Fruit fly (Drosophila melanogaster) whole organism, embryonic: ENCODE results near the gene h-cup.

Source experiments
- Atf6 ChIP-seq: fragments of 200-800 bp; sonication (Bioruptor generic); IDR thresholded peaks from 2 replicates; pipeline ENCODE4 v1.3.6; 2022; ENCODE audit warnings: missing biosample characterization, missing genetic modification characterization
- BEAF-32 ChIP-seq: fragments of 200-800 bp; sonication (Bioruptor generic); optimal IDR thresholded peaks from 3 replicates; lab custom pipeline; 2017; ENCODE audit warnings: missing biosample characterization, missing genetic modification characterization, mild to moderate bottlenecking, moderate library complexity, missing genetic modification reagents
- CG12236 ChIP-seq: fragments of 200-800 bp; sonication (Bioruptor generic); optimal IDR thresholded peaks from 2 replicates; lab custom pipeline; 2016; ENCODE audit warnings: missing biosample characterization, missing genetic modification characterization
- CG12659 ChIP-seq: fragments of 200-800 bp; sonication (Bioruptor generic); optimal IDR thresholded peaks from 3 replicates; lab custom pipeline; 2017; ENCODE audit warnings: mild to moderate bottlenecking, missing biosample characterization, missing genetic modification reagents, missing genetic modification characterization
- CG12744 ChIP-seq: fragments of 200-800 bp; sonication (Bioruptor generic); optimal IDR thresholded peaks from 2 replicates; lab custom pipeline; 2016; ENCODE audit warnings: missing biosample characterization, missing genetic modification characterization
- CG13894 ChIP-seq: fragments of 200-800 bp; sonication (Bioruptor generic); optimal IDR thresholded peaks from 3 replicates; lab custom pipeline; 2018; ENCODE audit warnings: missing biosample characterization, mild to moderate bottlenecking, missing genetic modification characterization, moderate library complexity
- CG14710 ChIP-seq: fragments of 200-800 bp; sonication (Bioruptor generic); optimal IDR thresholded peaks from 3 replicates; lab custom pipeline; 2019; ENCODE audit warnings: missing biosample characterization, mild to moderate bottlenecking, missing genetic modification characterization, moderate library complexity
- CG15269 ChIP-seq: fragments of 200-800 bp; sonication (Bioruptor generic); optimal IDR thresholded peaks from 2 replicates; lab custom pipeline; 2018; ENCODE audit warnings: missing biosample characterization, mild to moderate bottlenecking, missing genetic modification characterization, moderate library complexity
- CG15479 ChIP-seq: fragments of 200-800 bp; sonication (Bioruptor generic); optimal IDR thresholded peaks from 3 replicates; lab custom pipeline; 2019; ENCODE audit warnings: missing biosample characterization, mild to moderate bottlenecking, missing genetic modification characterization, moderate library complexity
- CG15601 ChIP-seq: fragments of 200-800 bp; sonication (Bioruptor generic); optimal IDR thresholded peaks from 3 replicates; lab custom pipeline; 2019; ENCODE audit warnings: missing biosample characterization, mild to moderate bottlenecking, missing genetic modification characterization, moderate library complexity
- CG17186 ChIP-seq: fragments of 200-800 bp; sonication (Bioruptor generic); optimal IDR thresholded peaks from 3 replicates; lab custom pipeline; 2017; ENCODE audit warnings: missing biosample characterization, missing genetic modification reagents, missing genetic modification characterization
- CG18476 ChIP-seq: fragments of 200-800 bp; sonication (Bioruptor generic); optimal IDR thresholded peaks from 2 replicates; lab custom pipeline; 2016; ENCODE audit warnings: missing biosample characterization, mild to moderate bottlenecking, missing genetic modification characterization
- CG18599 ChIP-seq: fragments of 200-800 bp; sonication (Bioruptor generic); optimal IDR thresholded peaks from 3 replicates; lab custom pipeline; 2017; ENCODE audit warnings: missing biosample characterization, missing genetic modification characterization, mild to moderate bottlenecking, moderate library complexity, missing genetic modification reagents
- CG2120 ChIP-seq: fragments of 200-800 bp; sonication (Bioruptor generic); optimal IDR thresholded peaks from 3 replicates; lab custom pipeline; 2016; ENCODE audit warnings: missing biosample characterization, missing genetic modification characterization
- CG34224 ChIP-seq: fragments of 200-800 bp; sonication (Bioruptor generic); IDR thresholded peaks from 3 replicates; pipeline ENCODE4 v1.3.6; 2022; ENCODE audit warnings: missing biosample characterization, missing genetic modification characterization; ENCODE audit not compliant: partially characterized antibody
- CG5953 ChIP-seq: fragments of 200-800 bp; sonication (Bioruptor generic); IDR thresholded peaks from 2 replicates; pipeline ENCODE4 v1.3.6; 2022; ENCODE audit warnings: missing biosample characterization, missing genetic modification characterization
- CG8089 ChIP-seq: fragments of 200-800 bp; sonication (Bioruptor generic); optimal IDR thresholded peaks from 3 replicates; lab custom pipeline; 2016; ENCODE audit warnings: missing biosample characterization, missing genetic modification characterization
- CG8944 ChIP-seq: fragments of 200-800 bp; sonication (Bioruptor generic); optimal IDR thresholded peaks from 3 replicates; lab custom pipeline; 2016; ENCODE audit warnings: missing biosample characterization, missing genetic modification characterization
- CG9609 ChIP-seq: fragments of 200-800 bp; sonication (Bioruptor generic); optimal IDR thresholded peaks from 3 replicates; lab custom pipeline; 2016; ENCODE audit warnings: missing biosample characterization, missing genetic modification characterization
- CG9817 ChIP-seq: fragments of 200-800 bp; sonication (Bioruptor generic); optimal IDR thresholded peaks from 2 replicates; lab custom pipeline; 2018; ENCODE audit warnings: missing biosample characterization, mild to moderate bottlenecking, missing genetic modification characterization, moderate library complexity
- CG9932 ChIP-seq: fragments of 200-800 bp; sonication (Bioruptor generic); IDR thresholded peaks from 2 replicates; pipeline ENCODE4 v1.3.6; 2022; ENCODE audit warnings: missing biosample characterization, missing genetic modification characterization
- CoRest ChIP-seq: fragments of 200-800 bp; sonication (Bioruptor generic); optimal IDR thresholded peaks from 3 replicates; lab custom pipeline; 2018; ENCODE audit warnings: missing biosample characterization, mild to moderate bottlenecking, missing genetic modification characterization, moderate library complexity
- Dbx ChIP-seq: fragments of 200-800 bp; sonication (Bioruptor generic); IDR thresholded peaks from 3 replicates; pipeline ENCODE4 v1.3.6; 2022; ENCODE audit warnings: missing biosample characterization, missing genetic modification characterization
- Dek ChIP-seq: fragments of 200-800 bp; sonication (Bioruptor generic); optimal IDR thresholded peaks from 3 replicates; lab custom pipeline; 2019; ENCODE audit warnings: missing biosample characterization, mild to moderate bottlenecking, missing genetic modification characterization, moderate library complexity
- Dp ChIP-seq: fragments of 200-800 bp; sonication (Bioruptor generic); optimal IDR thresholded peaks from 2 replicates; lab custom pipeline; 2018; ENCODE audit warnings: missing biosample characterization, mild to moderate bottlenecking, missing genetic modification characterization, moderate library complexity
- ERR ChIP-seq: fragments of 200-800 bp; sonication (Bioruptor generic); optimal IDR thresholded peaks from 2 replicates; lab custom pipeline; 2016; ENCODE audit warnings: missing biosample characterization, missing genetic modification characterization
- Elba2 ChIP-seq: fragments of 200-800 bp; sonication (Bioruptor generic); optimal IDR thresholded peaks from 3 replicates; lab custom pipeline; 2016; ENCODE audit warnings: missing biosample characterization, missing genetic modification characterization
- H2.0 ChIP-seq: fragments of 200-800 bp; sonication (Bioruptor generic); IDR thresholded peaks from 2 replicates; pipeline ENCODE4 v1.3.6; 2022; ENCODE audit warnings: missing biosample characterization, missing genetic modification characterization
- HLH3B ChIP-seq: fragments of 200-800 bp; sonication (Bioruptor generic); IDR thresholded peaks from 2 replicates; pipeline ENCODE4 v1.3.6; 2022; ENCODE audit warnings: missing biosample characterization, missing genetic modification characterization
- Hsf ChIP-seq: fragments of 200-800 bp; sonication (Bioruptor generic); optimal IDR thresholded peaks from 3 replicates; lab custom pipeline; 2016; ENCODE audit warnings: missing biosample characterization, missing genetic modification characterization
- Kr ChIP-seq: fragments of 200-800 bp; sonication (Bioruptor generic); optimal IDR thresholded peaks from 2 replicates; lab custom pipeline; 2017; ENCODE audit warnings: missing biosample characterization, mild to moderate bottlenecking, missing genetic modification characterization
- Ravus ChIP-seq: fragments of 200-800 bp; sonication (Bioruptor generic); IDR thresholded peaks from 2 replicates; pipeline ENCODE4 v1.3.6; 2022; ENCODE audit warnings: missing biosample characterization, missing genetic modification characterization
- Usf ChIP-seq: fragments of 200-800 bp; sonication (Bioruptor generic); optimal IDR thresholded peaks from 2 replicates; lab custom pipeline; 2017; ENCODE audit warnings: missing genotype, missing biosample characterization, missing genetic modification characterization
- Xbp1 ChIP-seq: fragments of 200-800 bp; sonication (Bioruptor generic); optimal IDR thresholded peaks from 3 replicates; lab custom pipeline; 2016; ENCODE audit warnings: missing biosample characterization, mild to moderate bottlenecking, missing genetic modification characterization
- ara ChIP-seq: fragments of 200-800 bp; sonication (Bioruptor generic); IDR thresholded peaks from 2 replicates; pipeline ENCODE4 v1.3.6; 2022; ENCODE audit warnings: missing biosample characterization, missing genetic modification characterization
- ash1 ChIP-seq: fragments of 200-800 bp; sonication (Bioruptor generic); optimal IDR thresholded peaks from 2 replicates; lab custom pipeline; 2018; ENCODE audit warnings: missing biosample characterization, mild to moderate bottlenecking, missing genetic modification characterization
- fu2 ChIP-seq: fragments of 200-800 bp; sonication (Bioruptor generic); optimal IDR thresholded peaks from 2 replicates; lab custom pipeline; 2016; ENCODE audit warnings: missing biosample characterization, missing genetic modification characterization
- hkb ChIP-seq, 2 experiments: fragments of 200-800 bp in 1 of 2; fragments of >200 bp in 1 of 2; sonication (Bioruptor generic) in 1 of 2; IDR thresholded peaks in 1 of 2; optimal IDR thresholded peaks in 1 of 2; 2 replicates each; pipeline versions ENCODE4 v1.3.6 to Lab custom; 2017 to 2022; ENCODE audit warnings: missing biosample characterization in 1 of 2, missing genetic modification characterization in 1 of 2
- mld ChIP-seq: fragments of 200-800 bp; sonication (Bioruptor generic); IDR thresholded peaks from 3 replicates; pipeline ENCODE4 v1.3.6; 2022; ENCODE audit warnings: missing biosample characterization, missing genetic modification characterization; ENCODE audit not compliant: partially characterized antibody
- pita ChIP-seq: fragments of 200-800 bp; sonication (Bioruptor generic); optimal IDR thresholded peaks from 2 replicates; lab custom pipeline; 2017; ENCODE audit warnings: missing biosample characterization, mild to moderate bottlenecking, missing genetic modification characterization
- sc ChIP-seq, 3 experiments: fragments of >200 bp in 2 of 3; fragments of 200-800 bp in 1 of 3; sonication (Bioruptor generic) in 1 of 3; optimal IDR thresholded peaks; 2 replicates in 2 of 3; 3 replicates in 1 of 3; lab custom pipeline; 2017; ENCODE audit warnings: mild to moderate bottlenecking in 1 of 3, missing biosample characterization in 1 of 3, missing genetic modification characterization in 1 of 3, missing genetic modification reagents in 1 of 3
- scrt ChIP-seq: fragments of 200-800 bp; sonication (Bioruptor generic); optimal IDR thresholded peaks from 2 replicates; lab custom pipeline; 2018; ENCODE audit warnings: missing biosample characterization, mild to moderate bottlenecking, missing genetic modification characterization, moderate library complexity
- sima ChIP-seq: fragments of 200-800 bp; sonication (Bioruptor generic); optimal IDR thresholded peaks from 2 replicates; lab custom pipeline; 2016; ENCODE audit warnings: missing biosample characterization, missing genetic modification characterization
- tin ChIP-seq: fragments of 200-800 bp; sonication (Bioruptor generic); optimal IDR thresholded peaks from 3 replicates; lab custom pipeline; 2016; ENCODE audit warnings: missing biosample characterization, missing genetic modification characterization
- ttk ChIP-seq: fragments of 200-800 bp; sonication (Bioruptor generic); IDR thresholded peaks from 2 replicates; pipeline ENCODE4 v2.1.2; 2022; ENCODE audit warnings: missing biosample characterization, missing genetic modification characterization
- usp ChIP-seq: fragments of >200 bp; optimal IDR thresholded peaks from 2 replicates; lab custom pipeline; 2017; ENCODE audit warnings: missing biosample characterization, missing genetic modification characterization
- vvl ChIP-seq: fragments of 200-800 bp; sonication (Bioruptor generic); IDR thresholded peaks from 2 replicates; pipeline ENCODE4 v1.3.6; 2022; ENCODE audit warnings: missing biosample characterization, missing genetic modification characterization
- yki ChIP-seq: fragments of >200 bp; optimal IDR thresholded peaks from 3 replicates; lab custom pipeline; 2018
- zfh1 ChIP-seq: fragments of 200-800 bp; sonication (Bioruptor generic); IDR thresholded peaks from 3 replicates; pipeline ENCODE4 v1.3.6; 2022; ENCODE audit warnings: missing biosample characterization, missing genetic modification characterization

h-cup gene

dm6 chr3R:15418824-15419530, 36.2 kb upstream of the h-cup start (continued):
- TF ChIP-seq ERR (GFP tag; lab: Kevin White, UChicago) (no peak), Atf6 (GFP tag; lab: Robert Waterston, UW) (no peak; the same call in 1 of the 2 replicates), CG12236 (GFP tag; lab: Kevin White, UChicago) (no peak), Kr (peak; percentile 75), yki (lab: Kevin White, UChicago) (peak; percentile 16), HLH3B (GFP tag; lab: Robert Waterston, UW) (peak; percentile 36; the same call in 1 of the 2 replicates), CoRest (tag; lab: Kevin White, UChicago) (peak; percentile 90), usp (no peak), Dek (peak; percentile 59), CG18599 (GFP tag; lab: Kevin White, UChicago) (peak; percentile 71), CG13894 (tag; lab: Kevin White, UChicago) (no peak), CG5953 (GFP tag; lab: Robert Waterston, UW) (no peak), CG34224 (GFP tag; lab: Robert Waterston, UW) (no peak), Dbx (GFP tag; lab: Robert Waterston, UW) (no peak), CG8944 (no peak), Xbp1 (peak; percentile 72), CG14710 (tag; lab: Kevin White, UChicago) (peak; percentile 90), CG8089 (GFP tag; lab: Kevin White, UChicago) (no peak), CG15479 (GFP tag; lab: Kevin White, UChicago) (no peak), scrt (GFP tag; lab: Kevin White, UChicago) (peak; percentile 41), ttk (GFP tag; lab: Robert Waterston, UW) (0 out of 2 replicates have a peak, but pooled peaks have one; percentile 48), tin (peak; percentile 55), fu2 (GFP tag; lab: Kevin White, UChicago) (peak; percentile 3), Elba2 (peak; percentile 40), zfh1 (GFP tag; lab: Robert Waterston, UW) (peak; percentile 33; the same call in 1 of the 3 replicates), Usf (GFP tag; lab: Kevin White, UChicago) (peak; percentile 70), Ravus (no peak), mld (GFP tag; lab: Robert Waterston, UW) (no peak), hkb (optimal IDR thresholded peaks at IDR 0.05; lab: Kevin White, UChicago) (no peak), hkb (GFP tag; IDR thresholded peaks at IDR 0.05; lab: Robert Waterston, UW) (no peak), vvl (GFP tag; lab: Robert Waterston, UW) (no peak), ash1 (no peak), CG12659 (GFP tag; lab: Kevin White, UChicago) (peak; percentile 74), BEAF-32 (GFP tag; lab: Kevin White, UChicago) (no peak), CG15269 (tag; lab: Kevin White, UChicago) (peak; percentile 70), Dp (GFP tag; lab: Kevin White, UChicago) (no peak), CG15601 (tag; lab: Kevin White, UChicago) (peak; percentile 80), CG18476 (peak; percentile 43), ara (GFP tag; lab: Robert Waterston, UW) (no peak; the same call in 1 of the 2 replicates), CG9817 (tag; lab: Kevin White, UChicago) (peak; percentile 53), sc (optimal IDR thresholded peaks at IDR 0.05; lab: Kevin White, UChicago) (no peak), sc (GFP tag; optimal IDR thresholded peaks at IDR 0.05; lab: Kevin White, UChicago) (peak; percentile 62), Hsf (GFP tag; lab: Kevin White, UChicago) (peak; percentile 48), CG2120 (GFP tag; lab: Kevin White, UChicago) (peak; percentile 32), H2.0 (GFP tag; lab: Robert Waterston, UW) (0 out of 2 replicates have a peak, but pooled peaks have one; percentile 3), CG9932 (GFP tag; lab: Robert Waterston, UW) (peak; percentile 31; the same call in 1 of the 2 replicates), sima (GFP tag; lab: Kevin White, UChicago) (no peak), pita (GFP tag; lab: Kevin White, UChicago) (no peak), CG12744 (peak; percentile 14), CG17186 (GFP tag; lab: Kevin White, UChicago) (no peak), CG9609 (GFP tag; lab: Kevin White, UChicago) (no peak)
